Fruit fly (Drosophila melanogaster): Measurements from ENCODE around the gene Drsl4.

- TF ChIP-seq CG34406 (GFP tag; optimal IDR thresholded peaks at IDR 0.05) (no peak), acj6 (GFP tag; optimal IDR thresholded peaks at IDR 0.05) (no peak), CG6276 (GFP tag; optimal IDR thresholded peaks at IDR 0.05) (no peak), CG8119 (GFP tag; IDR thresholded peaks at IDR 0.05) (no peak), Eip75B (GFP tag; optimal IDR thresholded peaks at IDR 0.05) (no peak), Eip93F (GFP tag; optimal IDR thresholded peaks at IDR 0.05) (no peak), fd85E (GFP tag; optimal IDR thresholded peaks at IDR 0.05) (no peak)
These were observed 10.7 kb upstream of the Drsl4 start for dm6 chr3L:3304740-3305139.

Data from whole organism, prepupa.